Worm (Caenorhabditis elegans) whole organism, L1 larva: ENCODE results near the gene srz-104.

Experiments
- ama-1 ChIP-seq: fragments of 150-350 bp; optimal IDR thresholded peaks from 2 replicates; lab custom pipeline; 2014
- ceh-82 ChIP-seq, 3 experiments: fragments of 150-350 bp in 1 of 3; sonication (generic microtip) in 2 of 3; optimal IDR thresholded peaks; 2 replicates each; lab custom pipeline; 2014 to 2017; ENCODE audit warnings: missing biosample characterization in 3 of 3, missing genetic modification characterization in 3 of 3
- egl-27 ChIP-seq, 2 experiments: fragments of 150-350 bp in 1 of 2; sonication (generic microtip); optimal IDR thresholded peaks; 3 replicates each; lab custom pipeline; 2017 to 2018; ENCODE audit warnings: missing biosample characterization in 2 of 2, missing genetic modification characterization in 2 of 2, missing genetic modification reagents in 2 of 2
- elt-2 ChIP-seq: sonication (generic microtip); optimal IDR thresholded peaks from 2 replicates; lab custom pipeline; 2016; ENCODE audit warnings: missing genetic modification characterization, mild to moderate bottlenecking, inconsistent platforms, missing compliant biosample characterization, missing genetic modification reagents
- irx-1 ChIP-seq: sonication (generic microtip); optimal IDR thresholded peaks from 2 replicates; lab custom pipeline; 2016; ENCODE audit warnings: missing genetic modification characterization, missing compliant biosample characterization
- nhr-237 ChIP-seq: fragments of 150-350 bp; optimal IDR thresholded peaks from 2 replicates; lab custom pipeline; 2014; ENCODE audit warnings: missing biosample characterization, missing genetic modification characterization
- pqm-1 ChIP-seq: sonication (generic microtip); optimal IDR thresholded peaks from 3 replicates; lab custom pipeline; 2017; ENCODE audit warnings: missing biosample characterization, missing genetic modification characterization
- snu-23 ChIP-seq: sonication (generic microtip); optimal IDR thresholded peaks from 2 replicates; lab custom pipeline; 2016; ENCODE audit warnings: missing genetic modification characterization, missing compliant biosample characterization
- unc-62 ChIP-seq: fragments of 150-350 bp; optimal IDR thresholded peaks from 2 replicates; lab custom pipeline; 2014; ENCODE audit warnings: missing biosample characterization, missing genetic modification reagents, missing genetic modification characterization

DNA sequence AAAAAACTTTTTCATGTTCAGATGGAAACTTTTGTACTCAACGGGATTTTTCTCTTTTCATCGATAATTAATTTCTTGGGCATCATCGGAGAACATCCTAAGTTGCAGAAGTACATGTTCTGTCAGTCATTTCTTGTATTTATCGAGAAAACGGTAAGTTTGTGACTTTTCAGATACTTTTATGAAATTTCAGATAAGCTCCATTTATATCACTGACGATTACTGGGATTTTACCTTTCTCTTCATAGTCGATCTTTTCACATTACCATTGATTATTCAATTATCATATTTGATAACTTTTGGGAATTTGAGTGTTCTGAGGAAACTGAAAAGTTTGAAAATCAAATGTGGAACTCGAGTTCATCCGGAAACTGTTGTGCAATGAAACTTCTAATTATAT lies 1.1 kb downstream of the srz-104 start, which contains the start of gene srz-105:
- TF ChIP-seq pqm-1 (tag; lab: Kevin White, UChicago), result no peak
- no peak for TF ChIP-seq snu-23
- TF ChIP-seq nhr-237 (tag; lab: Kevin White, UChicago), result no peak
- TF ChIP-seq ceh-82 (tag; optimal IDR thresholded peaks at IDR 0.05; lab: Kevin White, UChicago), result no peak
- no peak for TF ChIP-seq egl-27 (tag; optimal IDR thresholded peaks at IDR 0.05; lab: Kevin White, UChicago)
- no peak for TF ChIP-seq elt-2 (tag; lab: Kevin White, UChicago)
- no peak for TF ChIP-seq ama-1 (lab: Kevin White, UChicago)
- no peak for TF ChIP-seq unc-62 (GFP tag; lab: Kevin White, UChicago)
- no peak for TF ChIP-seq irx-1 (tag; lab: Kevin White, UChicago)
